Fruit fly (Drosophila melanogaster) whole organism, embryonic: ENCODE results near the gene nkt.
A peak's percentile ranks its signal among the peaks of the same experiment; 100 is the strongest.

Source experiments
- ATbp ChIP-seq: fragments of 200-800 bp; sonication (Bioruptor generic); optimal IDR thresholded peaks from 2 replicates; lab custom pipeline; 2017; ENCODE audit warnings: missing biosample characterization, mild to moderate bottlenecking, missing genetic modification characterization, missing genetic modification reagents
- Asciz ChIP-seq: fragments of 200-800 bp; sonication (Bioruptor generic); optimal IDR thresholded peaks from 2 replicates; lab custom pipeline; 2017; ENCODE audit warnings: missing biosample characterization, mild to moderate bottlenecking, missing genetic modification characterization, missing genetic modification reagents
- B-H2 ChIP-seq: fragments of 200-800 bp; sonication (Bioruptor generic); optimal IDR thresholded peaks from 2 replicates; lab custom pipeline; 2018; ENCODE audit warnings: missing biosample characterization, mild to moderate bottlenecking, missing genetic modification characterization
- C15 ChIP-seq: fragments of 200-800 bp; sonication (Bioruptor generic); IDR thresholded peaks from 3 replicates; pipeline ENCODE4 v1.3.6; 2022; ENCODE audit warnings: missing biosample characterization, missing genetic modification characterization
- CG10209 ChIP-seq: fragments of 200-800 bp; sonication (Bioruptor generic); optimal IDR thresholded peaks from 3 replicates; lab custom pipeline; 2017; ENCODE audit warnings: missing biosample characterization, mild to moderate bottlenecking, missing genetic modification characterization, missing genetic modification reagents
- CG10959 ChIP-seq: fragments of 200-800 bp; sonication (Bioruptor generic); IDR thresholded peaks from 2 replicates; pipeline ENCODE4 v1.3.6; 2022; ENCODE audit warnings: missing biosample characterization, missing genetic modification characterization
- CG11456 ChIP-seq: fragments of 200-800 bp; sonication (Bioruptor generic); IDR thresholded peaks from 3 replicates; pipeline ENCODE4 v1.3.6; 2022; ENCODE audit warnings: missing biosample characterization, missing genetic modification characterization
- CG11723 ChIP-seq: fragments of 200-800 bp; sonication (Bioruptor generic); optimal IDR thresholded peaks from 2 replicates; lab custom pipeline; 2017; ENCODE audit warnings: missing biosample characterization, mild to moderate bottlenecking, missing genetic modification characterization
- CG12299 ChIP-seq: fragments of 200-800 bp; sonication (Bioruptor generic); optimal IDR thresholded peaks from 2 replicates; lab custom pipeline; 2018; ENCODE audit warnings: missing biosample characterization, mild to moderate bottlenecking, missing genetic modification characterization
- CG13123 ChIP-seq: fragments of 200-800 bp; sonication (Bioruptor generic); optimal IDR thresholded peaks from 2 replicates; lab custom pipeline; 2016; ENCODE audit warnings: missing biosample characterization, missing genetic modification characterization
- CG13624 ChIP-seq: fragments of 200-800 bp; sonication (Bioruptor generic); optimal IDR thresholded peaks from 2 replicates; lab custom pipeline; 2016; ENCODE audit warnings: missing biosample characterization, missing genetic modification characterization
- CG33557 ChIP-seq: fragments of 200-800 bp; sonication (Bioruptor generic); optimal IDR thresholded peaks from 2 replicates; lab custom pipeline; 2019; ENCODE audit warnings: missing biosample characterization, mild to moderate bottlenecking, missing genetic modification characterization, moderate library complexity
- CG5245 ChIP-seq: fragments of 200-800 bp; sonication (Bioruptor generic); optimal IDR thresholded peaks from 3 replicates; lab custom pipeline; 2016; ENCODE audit warnings: missing biosample characterization, missing genetic modification characterization
- CG6854 ChIP-seq: fragments of 200-800 bp; sonication (Bioruptor generic); optimal IDR thresholded peaks from 3 replicates; lab custom pipeline; 2017; ENCODE audit warnings: missing biosample characterization, mild to moderate bottlenecking, missing genetic modification characterization
- CG7963 ChIP-seq: fragments of 200-800 bp; sonication (Bioruptor generic); IDR thresholded peaks from 3 replicates; pipeline ENCODE4 v1.3.6; 2022; ENCODE audit warnings: missing biosample characterization, missing genetic modification characterization; ENCODE audit not compliant: partially characterized antibody
- CG8359 ChIP-seq: fragments of 200-800 bp; sonication (Bioruptor generic); optimal IDR thresholded peaks from 2 replicates; lab custom pipeline; 2017; ENCODE audit warnings: missing biosample characterization, mild to moderate bottlenecking, missing genetic modification characterization, borderline replicate concordance
- CG9215 ChIP-seq: fragments of 200-800 bp; sonication (Bioruptor generic); IDR thresholded peaks from 2 replicates; pipeline ENCODE4 v1.3.6; 2022; ENCODE audit warnings: missing biosample characterization, missing genetic modification characterization
- CrebB ChIP-seq: fragments of 200-800 bp; sonication (Bioruptor generic); optimal IDR thresholded peaks from 3 replicates; lab custom pipeline; 2018; ENCODE audit warnings: missing biosample characterization, mild to moderate bottlenecking, missing genetic modification characterization
- D19B ChIP-seq: fragments of 200-800 bp; sonication (Bioruptor generic); optimal IDR thresholded peaks from 2 replicates; lab custom pipeline; 2017; ENCODE audit warnings: missing biosample characterization, mild to moderate bottlenecking, missing genetic modification characterization
- E2f1 ChIP-seq: fragments of 200-800 bp; sonication (Bioruptor generic); IDR thresholded peaks from 2 replicates; pipeline ENCODE4 v1.3.6; 2022; ENCODE audit warnings: missing biosample characterization, missing genetic modification characterization
- Elba2 ChIP-seq: fragments of 200-800 bp; sonication (Bioruptor generic); optimal IDR thresholded peaks from 3 replicates; lab custom pipeline; 2016; ENCODE audit warnings: missing biosample characterization, missing genetic modification characterization
- Hmr ChIP-seq: fragments of 200-800 bp; sonication (Bioruptor generic); optimal IDR thresholded peaks from 3 replicates; lab custom pipeline; 2017; ENCODE audit warnings: mild to moderate bottlenecking, missing biosample characterization, missing genetic modification reagents, missing genetic modification characterization
- Hmx ChIP-seq: fragments of 200-800 bp; sonication (Bioruptor generic); optimal IDR thresholded peaks from 2 replicates; lab custom pipeline; 2016; ENCODE audit warnings: missing biosample characterization, missing genetic modification characterization
- MBD-R2 ChIP-seq: fragments of 200-800 bp; sonication (Bioruptor generic); IDR thresholded peaks from 2 replicates; pipeline ENCODE4 v1.3.6; 2022; ENCODE audit warnings: missing biosample characterization, missing genetic modification characterization
- NfI ChIP-seq: fragments of 200-800 bp; sonication (Bioruptor generic); optimal IDR thresholded peaks from 3 replicates; lab custom pipeline; 2018; ENCODE audit warnings: missing biosample characterization, mild to moderate bottlenecking, missing genetic modification characterization, moderate library complexity
- Oli ChIP-seq: fragments of 200-800 bp; sonication (Bioruptor generic); optimal IDR thresholded peaks from 2 replicates; lab custom pipeline; 2018; ENCODE audit warnings: missing biosample characterization, mild to moderate bottlenecking, missing genetic modification characterization, moderate library complexity
- Opbp ChIP-seq: fragments of 200-800 bp; sonication (Bioruptor generic); IDR thresholded peaks from 3 replicates; pipeline ENCODE4 v1.3.6; 2022; ENCODE audit warnings: missing biosample characterization, missing genetic modification characterization; ENCODE audit not compliant: partially characterized antibody
- Rx ChIP-seq: fragments of 200-800 bp; sonication (Bioruptor generic); IDR thresholded peaks from 2 replicates; pipeline ENCODE4 v1.3.6; 2022; ENCODE audit warnings: missing biosample characterization, missing genetic modification characterization
- Spps ChIP-seq: fragments of 200-800 bp; sonication (Bioruptor generic); optimal IDR thresholded peaks from 2 replicates; lab custom pipeline; 2018; ENCODE audit warnings: missing biosample characterization, mild to moderate bottlenecking, missing genetic modification characterization
- Taf1 ChIP-seq: fragments of 200-800 bp; sonication (Bioruptor generic); IDR thresholded peaks from 2 replicates; pipeline ENCODE4 v1.3.6; 2022; ENCODE audit warnings: missing biosample characterization, missing genetic modification characterization
- Vsx1 ChIP-seq: fragments of 200-800 bp; sonication (Bioruptor generic); optimal IDR thresholded peaks from 2 replicates; lab custom pipeline; 2017; ENCODE audit warnings: missing biosample characterization, mild to moderate bottlenecking, missing genetic modification characterization, missing genetic modification reagents
- cad ChIP-seq: fragments of >200 bp; optimal IDR thresholded peaks from 2 replicates; lab custom pipeline; 2017; ENCODE audit warnings: missing biosample characterization, missing genetic modification characterization
- ci ChIP-seq: fragments of 200-800 bp; sonication (Bioruptor generic); IDR thresholded peaks from 3 replicates; pipeline ENCODE4 v1.3.6; 2022; ENCODE audit warnings: missing biosample characterization, missing genetic modification characterization
- corto ChIP-seq: fragments of 200-800 bp; sonication (Bioruptor generic); optimal IDR thresholded peaks from 2 replicates; lab custom pipeline; 2016; ENCODE audit warnings: missing biosample characterization, mild to moderate bottlenecking, missing genetic modification characterization, moderate library complexity
- crp ChIP-seq, 2 experiments: fragments of 200-800 bp; sonication (Bioruptor generic); optimal IDR thresholded peaks; 2 replicates in 1 of 2; 3 replicates in 1 of 2; lab custom pipeline; 2017; ENCODE audit warnings: missing biosample characterization in 2 of 2, missing genetic modification characterization in 2 of 2, mild to moderate bottlenecking in 1 of 2, moderate library complexity in 1 of 2
- cwo ChIP-seq: fragments of 200-800 bp; sonication (Bioruptor generic); optimal IDR thresholded peaks from 3 replicates; lab custom pipeline; 2017; ENCODE audit warnings: missing biosample characterization, missing genetic modification characterization, mild to moderate bottlenecking, moderate library complexity, missing genetic modification reagents
- kah ChIP-seq: fragments of 200-800 bp; sonication (Bioruptor generic); optimal IDR thresholded peaks from 2 replicates; lab custom pipeline; 2018; ENCODE audit warnings: missing biosample characterization, mild to moderate bottlenecking, missing genetic modification characterization
- nau ChIP-seq: fragments of 200-800 bp; sonication (Bioruptor generic); optimal IDR thresholded peaks from 3 replicates; lab custom pipeline; 2017; ENCODE audit warnings: missing biosample characterization, mild to moderate bottlenecking, missing genetic modification characterization, missing genetic modification reagents
- org-1 ChIP-seq: fragments of 200-800 bp; sonication (Bioruptor generic); optimal IDR thresholded peaks from 2 replicates; lab custom pipeline; 2017; ENCODE audit warnings: missing biosample characterization, missing genetic modification characterization
- prd ChIP-seq, 3 experiments: fragments of >200 bp in 2 of 3; fragments of 200-800 bp in 1 of 3; sonication (Bioruptor generic) in 1 of 3; optimal IDR thresholded peaks in 2 of 3; IDR thresholded peaks in 1 of 3; 2 replicates in 2 of 3; 3 replicates in 1 of 3; pipeline versions ENCODE4 v1.3.6 to Lab custom; 2017 to 2022; ENCODE audit warnings: missing biosample characterization in 1 of 3, missing genetic modification characterization in 1 of 3
- salm ChIP-seq: fragments of 200-800 bp; sonication (Bioruptor generic); optimal IDR thresholded peaks from 2 replicates; lab custom pipeline; 2018; ENCODE audit warnings: missing biosample characterization, mild to moderate bottlenecking, missing genetic modification characterization
- sc ChIP-seq, 3 experiments: fragments of >200 bp in 2 of 3; fragments of 200-800 bp in 1 of 3; sonication (Bioruptor generic) in 1 of 3; optimal IDR thresholded peaks; 2 replicates in 2 of 3; 3 replicates in 1 of 3; lab custom pipeline; 2017; ENCODE audit warnings: mild to moderate bottlenecking in 1 of 3, missing biosample characterization in 1 of 3, missing genetic modification characterization in 1 of 3, missing genetic modification reagents in 1 of 3
- shn ChIP-seq: fragments of 200-800 bp; sonication (Bioruptor generic); optimal IDR thresholded peaks from 3 replicates; lab custom pipeline; 2016; ENCODE audit warnings: missing biosample characterization, missing genetic modification characterization
- so ChIP-seq: fragments of 200-800 bp; sonication (Bioruptor generic); IDR thresholded peaks from 3 replicates; pipeline ENCODE4 v1.3.6; 2022; ENCODE audit warnings: missing biosample characterization, missing genetic modification characterization
- tll ChIP-seq, 2 experiments: fragments of 200-800 bp in 1 of 2; fragments of >200 bp in 1 of 2; sonication (Bioruptor generic) in 1 of 2; optimal IDR thresholded peaks; 2 replicates each; lab custom pipeline; 2017 to 2019; ENCODE audit warnings: missing biosample characterization in 2 of 2, missing genetic modification characterization in 2 of 2, mild to moderate bottlenecking in 1 of 2, moderate library complexity in 1 of 2
- unpg ChIP-seq: fragments of 200-800 bp; sonication (Bioruptor generic); optimal IDR thresholded peaks from 3 replicates; lab custom pipeline; 2018; ENCODE audit warnings: missing biosample characterization, mild to moderate bottlenecking, missing genetic modification characterization, moderate library complexity
- vfl ChIP-seq: fragments of 200-800 bp; sonication (Bioruptor generic); optimal IDR thresholded peaks from 2 replicates; lab custom pipeline; 2016; ENCODE audit warnings: missing biosample characterization, missing genetic modification characterization

Gene nkt

dm6 chr3L:11246046-11246887, 45.1 kb downstream of the nkt start (continued):
- TF ChIP-seq CG13624 (GFP tag; lab: Kevin White, UChicago) (no peak), CG8359 (GFP tag; lab: Kevin White, UChicago) (no peak), shn (GFP tag; lab: Kevin White, UChicago) (no peak), CG9215 (GFP tag; lab: Robert Waterston, UW) (no peak), C15 (GFP tag; lab: Robert Waterston, UW) (no peak), ATbp (GFP tag; lab: Kevin White, UChicago) (peak; percentile 26), CG13123 (GFP tag; lab: Kevin White, UChicago) (no peak), E2f1 (no peak), Taf1 (GFP tag; lab: Robert Waterston, UW) (no peak), so (GFP tag; lab: Robert Waterston, UW) (peak; percentile 58; the same call in 2 of the 3 replicates), CG5245 (no peak), tll (GFP tag; optimal IDR thresholded peaks at IDR 0.05; lab: Kevin White, UChicago) (no peak), CG12299 (peak; percentile 44), MBD-R2 (GFP tag; lab: Robert Waterston, UW) (no peak), kah (peak; percentile 60), Elba2 (GFP tag; lab: Kevin White, UChicago) (peak; percentile 94), prd (optimal IDR thresholded peaks at IDR 0.05; lab: Kevin White, UChicago) (no peak), prd (GFP tag; IDR thresholded peaks at IDR 0.05; lab: Robert Waterston, UW) (no peak), vfl (GFP tag; lab: Kevin White, UChicago) (peak; percentile 7), ci (GFP tag; lab: Robert Waterston, UW) (peak; percentile 62), CG11456 (GFP tag; lab: Robert Waterston, UW) (no peak), Oli (tag; lab: Kevin White, UChicago) (peak; percentile 40), B-H2 (GFP tag; lab: Kevin White, UChicago) (no peak), cad (GFP tag; lab: Kevin White, UChicago) (no peak), Spps (tag; lab: Kevin White, UChicago) (peak; percentile 9), cwo (GFP tag; lab: Kevin White, UChicago) (peak; percentile 24), sc (optimal IDR thresholded peaks at IDR 0.05; lab: Kevin White, UChicago) (no peak), sc (GFP tag; optimal IDR thresholded peaks at IDR 0.05; lab: Kevin White, UChicago) (no peak), Hmx (GFP tag; lab: Kevin White, UChicago) (no peak), crp (GFP tag; optimal IDR thresholded peaks at IDR 0.05; lab: Kevin White, UChicago) (peak in 1 of 2 experiments; percentile 61), CG6854 (GFP tag; lab: Kevin White, UChicago) (peak; percentile 26), Vsx1 (GFP tag; lab: Kevin White, UChicago) (peak; percentile 34), org-1 (no peak), CG11723 (GFP tag; lab: Kevin White, UChicago) (no peak), Asciz (GFP tag; lab: Kevin White, UChicago) (no peak), CG33557 (GFP tag; lab: Kevin White, UChicago) (peak; percentile 43), salm (tag; lab: Kevin White, UChicago) (peak; percentile 37), corto (GFP tag; lab: Kevin White, UChicago) (peak; percentile 87), CG10959 (GFP tag; lab: Robert Waterston, UW) (no peak), Rx (GFP tag; lab: Robert Waterston, UW) (no peak), unpg (GFP tag; lab: Kevin White, UChicago) (no peak), CrebB (tag; lab: Kevin White, UChicago) (no peak), Hmr (GFP tag; lab: Kevin White, UChicago) (no peak), CG7963 (no peak), nau (GFP tag; lab: Kevin White, UChicago) (peak; percentile 68), D19B (GFP tag; lab: Kevin White, UChicago) (no peak), NfI (no peak), CG10209 (GFP tag; lab: Kevin White, UChicago) (peak; percentile 19), Opbp (GFP tag; lab: Robert Waterston, UW) (no peak)
